Worm (Caenorhabditis elegans): Measurements from ENCODE around the gene E01G6.1.

ce11 chrX:12260381-12260931 lies at the start of gene E01G6.1:
- TF ChIP-seq eor-1 (tag; optimal IDR thresholded peaks at IDR 0.05) (no peak), nfya-1 (tag; optimal IDR thresholded peaks at IDR 0.05; ENCODE audit: insufficient read depth) (no peak)
